Worm (Caenorhabditis elegans): ENCODE data around the gene F41C3.1.

DNA sequence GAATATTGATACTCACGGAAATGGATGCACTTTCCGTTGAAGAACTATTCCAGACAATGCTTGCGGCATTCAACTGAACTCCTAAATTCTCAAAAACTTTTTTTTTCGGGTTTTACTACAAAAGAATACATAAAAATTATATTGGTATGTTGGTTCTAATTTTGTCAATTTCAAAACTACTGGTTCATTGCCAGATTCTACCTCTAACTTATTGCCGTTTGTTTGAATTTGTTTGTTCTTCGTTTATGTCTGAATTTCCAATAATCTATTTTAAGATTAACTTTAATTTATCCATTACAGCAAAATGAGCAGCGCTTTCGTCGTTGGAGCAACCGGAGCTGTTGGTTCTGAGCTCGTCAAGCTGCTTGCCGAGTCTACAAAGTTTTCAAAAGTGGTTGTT is 45.0 kb downstream of the F41C3.1 start, which contains the start of gene C33F10.14:
- no peak for TF ChIP-seq med-1 (GFP tag; optimal IDR thresholded peaks at IDR 0.05; ENCODE audit: insufficient read depth)
- TF ChIP-seq flt-1 (GFP tag; IDR thresholded peaks at IDR 0.05): no peak
- TF ChIP-seq tab-1 (GFP tag; IDR thresholded peaks at IDR 0.05): no peak
- no peak for TF ChIP-seq ref-1 (GFP tag; conservative IDR thresholded peaks at IDR 0.05)
- no peak for TF ChIP-seq klf-2 (GFP tag; conservative IDR thresholded peaks at IDR 0.05)
- TF ChIP-seq cog-1 (tag; optimal IDR thresholded peaks at IDR 0.05): no peak
